Worm (Caenorhabditis elegans) whole organism, L4 larva: ENCODE measurements around the gene K02E2.8.

Experiments used
- F37D6.2 ChIP-seq: sonication (generic microtip); optimal IDR thresholded peaks from 2 replicates; lab custom pipeline; 2016; ENCODE audit warnings: mild to moderate bottlenecking, missing genetic modification characterization, missing compliant biosample characterization
- ZK546.5 ChIP-seq, 2 experiments: sonication (generic microtip); optimal IDR thresholded peaks; 2 replicates each; lab custom pipeline; 2017; ENCODE audit warnings: missing biosample characterization in 2 of 2, missing genetic modification characterization in 2 of 2
- ama-1 ChIP-seq: fragments of 150-350 bp; optimal IDR thresholded peaks from 2 replicates; lab custom pipeline; 2014; ENCODE audit warnings: inconsistent platforms, mixed read lengths
- egl-27 ChIP-seq: sonication (generic microtip); optimal IDR thresholded peaks from 3 replicates; lab custom pipeline; 2017; ENCODE audit warnings: missing biosample characterization, missing genetic modification reagents, missing genetic modification characterization
- mdl-1 ChIP-seq, 2 experiments: fragments of 150-350 bp in 1 of 2; sonication (generic microtip) in 1 of 2; optimal IDR thresholded peaks; 2 replicates each; lab custom pipeline; 2014 to 2017; ENCODE audit warnings: missing biosample characterization in 2 of 2, missing genetic modification characterization in 2 of 2
- pha-4 ChIP-seq, 2 experiments: fragments of 150-350 bp in 1 of 2; fragments of 200-800 bp in 1 of 2; sonication (Bioruptor generic) in 1 of 2; IDR thresholded peaks in 1 of 2; optimal IDR thresholded peaks in 1 of 2; 2 replicates each; pipeline versions ENCODE4 v1.3.6 to Lab custom; 2014 to 2022; ENCODE audit warnings: missing genetic modification characterization in 2 of 2, missing genetic modification reagents in 2 of 2, missing biosample characterization in 1 of 2, missing compliant biosample characterization in 1 of 2
- ztf-11 ChIP-seq: fragments of 150-350 bp; optimal IDR thresholded peaks from 2 replicates; lab custom pipeline; 2014; ENCODE audit warnings: missing biosample characterization, missing genetic modification characterization

DNA sequence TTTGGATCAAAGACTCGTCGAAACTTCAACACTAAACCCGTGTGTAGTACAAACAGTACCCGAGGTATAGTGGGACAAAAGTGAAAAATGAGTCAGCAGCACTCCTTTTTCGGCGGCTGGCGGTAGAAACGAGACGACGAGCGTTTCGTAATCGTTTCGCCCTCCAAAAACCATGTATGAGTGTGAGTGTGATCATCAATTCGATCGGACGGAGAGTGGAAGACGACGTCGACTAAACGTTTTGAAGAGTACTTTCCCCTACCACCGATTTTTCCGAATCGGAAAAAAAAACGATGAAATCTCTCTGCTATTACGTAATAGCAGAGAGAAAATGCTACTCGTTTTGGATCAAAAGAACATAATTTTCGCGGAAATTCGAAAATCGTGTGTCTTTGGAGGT is 48.7 kb upstream of the K02E2.8 start:
- TF ChIP-seq ama-1 (lab: Kevin White, UChicago), result no peak
- no peak for TF ChIP-seq F37D6.2 (tag; lab: Kevin White, UChicago)
- TF ChIP-seq pha-4 (GFP tag; IDR thresholded peaks at IDR 0.05; lab: Robert Waterston, UW), result no peak
- no peak for TF ChIP-seq pha-4 (tag; optimal IDR thresholded peaks at IDR 0.05; lab: Kevin White, UChicago)
- TF ChIP-seq ZK546.5 (tag; optimal IDR thresholded peaks at IDR 0.05; lab: Kevin White, UChicago), result no peak
- TF ChIP-seq ztf-11 (tag; lab: Kevin White, UChicago), result no peak
- no peak for TF ChIP-seq egl-27 (tag; lab: Kevin White, UChicago)
- TF ChIP-seq mdl-1 (tag; optimal IDR thresholded peaks at IDR 0.05; lab: Kevin White, UChicago), result no peak
